Worm (Caenorhabditis elegans) whole organism, L4 larva: ENCODE measurements around the gene Y71H2AL.4.

Experiments used
- D1046.2 ChIP-seq: fragments of 200-800 bp; sonication (Bioruptor generic); IDR thresholded peaks from 2 replicates; pipeline ENCODE4 v1.3.6; 2022; ENCODE audit warnings: missing genetic modification characterization, missing compliant biosample characterization
- ceh-32 ChIP-seq: sonication (generic microtip); optimal IDR thresholded peaks from 2 replicates; lab custom pipeline; 2016; ENCODE audit warnings: mild to moderate bottlenecking, missing genetic modification characterization, missing compliant biosample characterization; ENCODE audit not compliant: poor library complexity
- ceh-82 ChIP-seq: sonication (generic microtip); optimal IDR thresholded peaks from 2 replicates; lab custom pipeline; 2017; ENCODE audit warnings: missing biosample characterization, missing genetic modification characterization
- daf-8 ChIP-seq: fragments of 200-800 bp; sonication (Bioruptor generic); IDR thresholded peaks from 2 replicates; pipeline ENCODE4 v1.3.6; 2022; ENCODE audit warnings: missing genetic modification characterization, missing compliant biosample characterization
- mxl-3 ChIP-seq: fragments of 200-800 bp; sonication (Bioruptor generic); optimal IDR thresholded peaks from 2 replicates; lab custom pipeline; 2018; ENCODE audit warnings: mild to moderate bottlenecking, missing genetic modification characterization, missing compliant biosample characterization
- unc-62 ChIP-seq, 3 experiments: fragments of 150-350 bp in 1 of 3; sonication (generic microtip); optimal IDR thresholded peaks in 2 of 3; peaks in 1 of 3; 1 replicate in 1 of 3; 2 replicates in 2 of 3; lab custom pipeline; 2014 to 2017; ENCODE audit warnings: missing biosample characterization in 3 of 3, missing genetic modification characterization in 3 of 3, missing genetic modification reagents in 3 of 3, missing genotype in 1 of 3

ce11 chrIII:2698740-2699139 lies 12.5 kb downstream of the Y71H2AL.4 start, which contains the start of gene slc-30A9:
- peak in 1 of 2 experiments; percentile 5 for TF ChIP-seq unc-62 (GFP tag; optimal IDR thresholded peaks at IDR 0.05 in 1 of 2; lab: Kevin White, UChicago)
- TF ChIP-seq unc-62 (tag; optimal IDR thresholded peaks at IDR 0.05; lab: Kevin White, UChicago), result no peak
- no peak for TF ChIP-seq ceh-82 (tag; lab: Kevin White, UChicago)
- no peak for TF ChIP-seq D1046.2 (GFP tag; lab: Robert Waterston, UW)
- TF ChIP-seq mxl-3, result no peak
- TF ChIP-seq ceh-32 (tag; lab: Kevin White, UChicago), result no peak
- no peak for TF ChIP-seq daf-8 (GFP tag; lab: Robert Waterston, UW)
